Worm (Caenorhabditis elegans) whole organism, L4 larva: ENCODE data around the gene brap-2.

Experiments
- D1046.2 ChIP-seq: fragments of 200-800 bp; sonication (Bioruptor generic); IDR thresholded peaks from 2 replicates; pipeline ENCODE4 v1.3.6; 2022; ENCODE audit warnings: missing genetic modification characterization, missing compliant biosample characterization
- F37D6.2 ChIP-seq: sonication (generic microtip); optimal IDR thresholded peaks from 2 replicates; lab custom pipeline; 2016; ENCODE audit warnings: mild to moderate bottlenecking, missing genetic modification characterization, missing compliant biosample characterization
- F44E2.7 ChIP-seq: fragments of 200-800 bp; sonication (Bioruptor generic); IDR thresholded peaks from 2 replicates; pipeline ENCODE4 v2.1.2; 2022; ENCODE audit warnings: missing genetic modification characterization, missing compliant biosample characterization
- T20F7.1 ChIP-seq: fragments of 200-800 bp; sonication (Bioruptor generic); optimal IDR thresholded peaks from 2 replicates; lab custom pipeline; 2018; ENCODE audit warnings: mild to moderate bottlenecking, missing genetic modification characterization, missing compliant biosample characterization
- Y5F2A.4 ChIP-seq: fragments of 200-800 bp; sonication (Bioruptor generic); optimal IDR thresholded peaks from 2 replicates; lab custom pipeline; 2018; ENCODE audit warnings: mild to moderate bottlenecking, missing genetic modification characterization, missing compliant biosample characterization
- Y75B8A.6 ChIP-seq: fragments of 200-800 bp; sonication (Bioruptor generic); IDR thresholded peaks from 2 replicates; pipeline ENCODE4 v1.3.6; 2022; ENCODE audit warnings: missing genetic modification reagents, missing genetic modification characterization, missing compliant biosample characterization
- aha-1 ChIP-seq: fragments of 150-350 bp; peaks from one replicate; lab custom pipeline; 2014; ENCODE audit warnings: missing biosample characterization, missing genetic modification characterization
- arid-1 ChIP-seq: fragments of 200-800 bp; sonication (Bioruptor generic); conservative IDR thresholded peaks from 2 replicates; pipeline ENCODE4 v1.3.6; 2022; ENCODE audit warnings: missing genetic modification reagents, missing genetic modification characterization, missing compliant biosample characterization
- ceh-20 ChIP-seq: fragments of 200-800 bp; sonication (Bioruptor generic); IDR thresholded peaks from 2 replicates; pipeline ENCODE4 v1.3.6; 2022; ENCODE audit warnings: missing genetic modification reagents, missing genetic modification characterization, missing compliant biosample characterization
- ceh-44 ChIP-seq: fragments of 200-800 bp; sonication (Bioruptor generic); IDR thresholded peaks from 2 replicates; pipeline ENCODE4 v1.3.6; 2022; ENCODE audit warnings: missing genetic modification reagents, missing genetic modification characterization, missing compliant biosample characterization
- cey-2 ChIP-seq: sonication (generic microtip); optimal IDR thresholded peaks from 3 replicates; lab custom pipeline; 2017; ENCODE audit warnings: missing genetic modification characterization, mild to moderate bottlenecking, missing compliant biosample characterization, antibody characterized with exemption, borderline replicate concordance; ENCODE audit not compliant: insufficient read depth
- daf-19 ChIP-seq: fragments of 200-800 bp; sonication (Bioruptor generic); conservative IDR thresholded peaks from 2 replicates; pipeline ENCODE4 v1.3.6; 2022; ENCODE audit warnings: missing genetic modification characterization, missing compliant biosample characterization
- dmd-6 ChIP-seq: fragments of 200-800 bp; sonication (Bioruptor generic); IDR thresholded peaks from 2 replicates; pipeline ENCODE4 v1.3.6; 2022; ENCODE audit warnings: missing genetic modification reagents, missing genetic modification characterization, missing compliant biosample characterization
- dmd-8 ChIP-seq: fragments of 200-800 bp; sonication (Bioruptor generic); IDR thresholded peaks from 2 replicates; pipeline ENCODE4 v1.3.6; 2022; ENCODE audit warnings: missing genetic modification characterization, missing compliant biosample characterization
- egl-27 ChIP-seq: sonication (generic microtip); optimal IDR thresholded peaks from 3 replicates; lab custom pipeline; 2017; ENCODE audit warnings: missing biosample characterization, missing genetic modification reagents, missing genetic modification characterization
- hlh-11 ChIP-seq: fragments of 200-800 bp; sonication (Bioruptor generic); optimal IDR thresholded peaks from 2 replicates; lab custom pipeline; 2018; ENCODE audit warnings: mild to moderate bottlenecking, missing genetic modification characterization, missing compliant biosample characterization
- hmg-1.1 ChIP-seq: fragments of 200-800 bp; sonication (Bioruptor generic); IDR thresholded peaks from 2 replicates; pipeline ENCODE4 v1.3.6; 2022; ENCODE audit warnings: missing genetic modification reagents, missing genetic modification characterization, missing compliant biosample characterization
- jun-1 ChIP-seq: fragments of 150-350 bp; optimal IDR thresholded peaks from 2 replicates; lab custom pipeline; 2014; ENCODE audit warnings: missing biosample characterization, missing genetic modification reagents, missing genetic modification characterization
- lim-7 ChIP-seq: fragments of 200-800 bp; sonication (Bioruptor generic); IDR thresholded peaks from 2 replicates; pipeline ENCODE4 v1.3.6; 2022; ENCODE audit warnings: missing genetic modification characterization, missing compliant biosample characterization
- lin-1 ChIP-seq: fragments of 200-800 bp; sonication (Bioruptor generic); IDR thresholded peaks from 2 replicates; pipeline ENCODE4 v1.3.6; 2022; ENCODE audit warnings: missing genetic modification reagents, missing genetic modification characterization, missing compliant biosample characterization
- lin-39 ChIP-seq: fragments of 150-350 bp; optimal IDR thresholded peaks from 2 replicates; lab custom pipeline; 2014; ENCODE audit warnings: missing biosample characterization, missing genetic modification reagents, missing genetic modification characterization
- lir-3 ChIP-seq: sonication (generic microtip); optimal IDR thresholded peaks from 2 replicates; lab custom pipeline; 2016; ENCODE audit warnings: mild to moderate bottlenecking, missing genetic modification characterization, missing compliant biosample characterization
- lsy-2 ChIP-seq, 2 experiments: fragments of 150-350 bp in 1 of 2; sonication (generic microtip) in 1 of 2; optimal IDR thresholded peaks; 2 replicates each; lab custom pipeline; 2014 to 2017; ENCODE audit warnings: missing biosample characterization in 2 of 2, missing genetic modification characterization in 2 of 2
- madf-9 ChIP-seq: fragments of 200-800 bp; sonication (Bioruptor generic); conservative IDR thresholded peaks from 2 replicates; pipeline ENCODE4 v1.3.6; 2022; ENCODE audit warnings: missing genetic modification reagents, missing genetic modification characterization, missing compliant biosample characterization
- mdt-29 ChIP-seq: fragments of 200-800 bp; sonication (Bioruptor generic); IDR thresholded peaks from 2 replicates; pipeline ENCODE4 v1.3.6; 2022; ENCODE audit warnings: missing genetic modification reagents, missing genetic modification characterization, missing compliant biosample characterization
- mes-2 ChIP-seq: sonication (generic microtip); optimal IDR thresholded peaks from 2 replicates; lab custom pipeline; 2016; ENCODE audit warnings: missing genotype, mild to moderate bottlenecking, missing genetic modification characterization, missing compliant biosample characterization; ENCODE audit not compliant: poor library complexity, severe bottlenecking
- mxl-2 ChIP-seq: fragments of 200-800 bp; sonication (Bioruptor generic); conservative IDR thresholded peaks from 2 replicates; pipeline ENCODE4 v1.3.6; 2022; ENCODE audit warnings: missing genetic modification reagents, missing genetic modification characterization, missing compliant biosample characterization
- mxl-3 ChIP-seq: fragments of 200-800 bp; sonication (Bioruptor generic); optimal IDR thresholded peaks from 2 replicates; lab custom pipeline; 2018; ENCODE audit warnings: mild to moderate bottlenecking, missing genetic modification characterization, missing compliant biosample characterization
- nhr-102 ChIP-seq: sonication (generic microtip); optimal IDR thresholded peaks from 2 replicates; lab custom pipeline; 2016; ENCODE audit warnings: mild to moderate bottlenecking, missing genetic modification characterization, moderate library complexity, missing compliant biosample characterization
- nhr-28 ChIP-seq: fragments of 150-350 bp; optimal IDR thresholded peaks from 2 replicates; lab custom pipeline; 2014; ENCODE audit warnings: missing biosample characterization, missing genetic modification characterization
- nhr-42 ChIP-seq: fragments of 200-800 bp; sonication (Bioruptor generic); IDR thresholded peaks from 2 replicates; pipeline ENCODE4 v1.3.6; 2022; ENCODE audit warnings: missing genetic modification characterization, missing compliant biosample characterization
- nhr-6 ChIP-seq: fragments of 150-350 bp; optimal IDR thresholded peaks from 2 replicates; lab custom pipeline; 2014; ENCODE audit warnings: missing biosample characterization, missing genetic modification characterization
- nhr-76 ChIP-seq: fragments of 150-350 bp; optimal IDR thresholded peaks from 2 replicates; lab custom pipeline; 2014; ENCODE audit warnings: missing biosample characterization, missing genetic modification characterization
- nhr-77 ChIP-seq: fragments of 150-350 bp; optimal IDR thresholded peaks from 2 replicates; lab custom pipeline; 2014; ENCODE audit warnings: missing biosample characterization, missing genetic modification characterization
- pha-4 ChIP-seq, 2 experiments: fragments of 150-350 bp in 1 of 2; fragments of 200-800 bp in 1 of 2; sonication (Bioruptor generic) in 1 of 2; IDR thresholded peaks in 1 of 2; optimal IDR thresholded peaks in 1 of 2; 2 replicates each; pipeline versions ENCODE4 v1.3.6 to Lab custom; 2014 to 2022; ENCODE audit warnings: missing genetic modification characterization in 2 of 2, missing genetic modification reagents in 2 of 2, missing biosample characterization in 1 of 2, missing compliant biosample characterization in 1 of 2
- php-3 ChIP-seq: fragments of 200-800 bp; sonication (Bioruptor generic); IDR thresholded peaks from 2 replicates; pipeline ENCODE4 v1.3.6; 2022; ENCODE audit warnings: missing genetic modification reagents, missing genetic modification characterization, missing compliant biosample characterization
- saeg-2 ChIP-seq: fragments of 200-800 bp; sonication (Bioruptor generic); IDR thresholded peaks from 2 replicates; pipeline ENCODE4 v1.3.6; 2022; ENCODE audit warnings: missing genetic modification reagents, missing genetic modification characterization, missing compliant biosample characterization
- skn-1 ChIP-seq: fragments of 150-350 bp; optimal IDR thresholded peaks from 2 replicates; lab custom pipeline; 2014; ENCODE audit warnings: missing biosample characterization, missing genetic modification characterization
- spr-1 ChIP-seq: sonication (generic microtip); optimal IDR thresholded peaks from 2 replicates; lab custom pipeline; 2016; ENCODE audit warnings: mild to moderate bottlenecking, missing genetic modification characterization, missing compliant biosample characterization
- spr-3 ChIP-seq: fragments of 200-800 bp; sonication (Bioruptor generic); optimal IDR thresholded peaks from 2 replicates; lab custom pipeline; 2018; ENCODE audit warnings: mild to moderate bottlenecking, missing genetic modification characterization, missing compliant biosample characterization
- tag-97 ChIP-seq: fragments of 200-800 bp; sonication (Bioruptor generic); IDR thresholded peaks from 2 replicates; pipeline ENCODE4 v1.3.6; 2022; ENCODE audit warnings: missing genetic modification characterization, missing compliant biosample characterization
- tra-1 ChIP-seq: fragments of 200-800 bp; sonication (Bioruptor generic); IDR thresholded peaks from 2 replicates; pipeline ENCODE4 v1.3.6; 2022; ENCODE audit warnings: missing genetic modification reagents, missing genetic modification characterization, missing compliant biosample characterization
- unc-130 ChIP-seq: sonication (generic microtip); optimal IDR thresholded peaks from 2 replicates; lab custom pipeline; 2016; ENCODE audit warnings: missing genetic modification reagents, missing genetic modification characterization, missing compliant biosample characterization
- unc-62 ChIP-seq, 3 experiments: fragments of 150-350 bp in 1 of 3; sonication (generic microtip); optimal IDR thresholded peaks in 2 of 3; peaks in 1 of 3; 1 replicate in 1 of 3; 2 replicates in 2 of 3; lab custom pipeline; 2014 to 2017; ENCODE audit warnings: missing biosample characterization in 3 of 3, missing genetic modification characterization in 3 of 3, missing genetic modification reagents in 3 of 3, missing genotype in 1 of 3
- zfp-2 ChIP-seq: sonication (generic microtip); optimal IDR thresholded peaks from 2 replicates; lab custom pipeline; 2016; ENCODE audit warnings: mild to moderate bottlenecking, missing genetic modification characterization, missing compliant biosample characterization
- zfp-3 ChIP-seq: fragments of 200-800 bp; sonication (Bioruptor generic); conservative IDR thresholded peaks from 2 replicates; pipeline ENCODE4 v1.3.6; 2022; ENCODE audit warnings: missing genetic modification reagents, missing genetic modification characterization, missing compliant biosample characterization
- zip-11 ChIP-seq: fragments of 200-800 bp; sonication (Bioruptor generic); IDR thresholded peaks from 2 replicates; pipeline ENCODE4 v1.3.6; 2022; ENCODE audit warnings: missing genetic modification characterization, missing compliant biosample characterization
- ztf-11 ChIP-seq: fragments of 150-350 bp; optimal IDR thresholded peaks from 2 replicates; lab custom pipeline; 2014; ENCODE audit warnings: missing biosample characterization, missing genetic modification characterization

Gene brap-2

ce11 chrII:5373275-5374047 is 19.5 kb downstream of the brap-2 start, which contains the start of the genes agt-2 and F09E5.3 (continued):
- TF ChIP-seq ceh-44 (GFP tag; lab: Robert Waterston, UW) (no peak), dmd-6 (GFP tag; lab: Robert Waterston, UW) (peak; percentile 83), jun-1 (tag; lab: Kevin White, UChicago) (no peak), arid-1 (GFP tag; lab: Robert Waterston, UW) (peak; percentile 54; the same call in 1 of the 2 replicates), mdt-29 (GFP tag; lab: Robert Waterston, UW) (no peak), zip-11 (no peak), F37D6.2 (tag; lab: Kevin White, UChicago) (peak; percentile 83), nhr-6 (tag; lab: Kevin White, UChicago) (peak; percentile 58), skn-1 (tag; lab: Kevin White, UChicago) (no peak), egl-27 (no peak), lin-39 (tag; lab: Kevin White, UChicago) (no peak), nhr-102 (tag; lab: Kevin White, UChicago) (peak; percentile 79), unc-62 (GFP tag; optimal IDR thresholded peaks at IDR 0.05 in 1 of 2; lab: Kevin White, UChicago) (peak in 1 of 2 experiments; percentile 88), unc-62 (tag; optimal IDR thresholded peaks at IDR 0.05; lab: Kevin White, UChicago) (no peak), nhr-77 (tag; lab: Kevin White, UChicago) (peak; percentile 82), tra-1 (GFP tag; lab: Robert Waterston, UW) (peak; percentile 47), lim-7 (GFP tag; lab: Robert Waterston, UW) (no peak), madf-9 (GFP tag; lab: Robert Waterston, UW) (0 out of 2 replicates have a peak, but pooled peaks have one; percentile 17), nhr-42 (GFP tag; lab: Robert Waterston, UW) (0 out of 2 replicates have a peak, but pooled peaks have one; percentile 17), nhr-76 (no peak), Y75B8A.6 (no peak), mxl-3 (GFP tag; lab: Kevin White, UChicago) (peak; percentile 62), spr-1 (peak; percentile 80), unc-130 (GFP tag; lab: Kevin White, UChicago) (peak; percentile 27), saeg-2 (GFP tag; lab: Robert Waterston, UW) (no peak), mxl-2 (GFP tag; lab: Robert Waterston, UW) (no peak), dmd-8 (GFP tag; lab: Robert Waterston, UW) (no peak), spr-3 (GFP tag; lab: Kevin White, UChicago) (peak; percentile 43), hlh-11 (tag; lab: Kevin White, UChicago) (peak; percentile 83), T20F7.1 (GFP tag; lab: Kevin White, UChicago) (peak; percentile 80), ztf-11 (tag; lab: Kevin White, UChicago) (no peak), php-3 (GFP tag; lab: Robert Waterston, UW) (no peak), ceh-20 (peak; percentile 85), pha-4 (GFP tag; IDR thresholded peaks at IDR 0.05; lab: Robert Waterston, UW) (peak; percentile 65), pha-4 (tag; optimal IDR thresholded peaks at IDR 0.05; lab: Kevin White, UChicago) (peak; percentile 15), mes-2 (tag; lab: Kevin White, UChicago) (peak; percentile 93), lsy-2 (tag; optimal IDR thresholded peaks at IDR 0.05; lab: Kevin White, UChicago) (peak; percentile 68 to 96), nhr-28 (tag; lab: Kevin White, UChicago) (peak; percentile 34), aha-1 (tag; lab: Kevin White, UChicago) (peak; percentile 86), Y5F2A.4 (peak; percentile 9), D1046.2 (no peak), F44E2.7 (GFP tag; lab: Robert Waterston, UW) (no peak), zfp-3 (peak; percentile 74), zfp-2 (tag; lab: Kevin White, UChicago) (peak; percentile 23), hmg-1.1 (GFP tag; lab: Robert Waterston, UW) (peak; percentile 73; the same call in 1 of the 2 replicates), daf-19 (GFP tag; lab: Robert Waterston, UW) (peak; percentile 79; the same call in 1 of the 2 replicates), lin-1 (GFP tag; lab: Robert Waterston, UW) (no peak), tag-97 (GFP tag; lab: Robert Waterston, UW) (no peak), lir-3 (tag; lab: Kevin White, UChicago) (no peak), cey-2 (no peak)
